Fruit fly (Drosophila melanogaster): ENCODE data around the gene CG13838.

- TF ChIP-seq Lpt (GFP tag; optimal IDR thresholded peaks at IDR 0.05) (no peak), Sox102F (GFP tag; optimal IDR thresholded peaks at IDR 0.05) (no peak), acj6 (GFP tag; optimal IDR thresholded peaks at IDR 0.05) (no peak), fkh (GFP tag; optimal IDR thresholded peaks at IDR 0.05) (no peak), Gug (GFP tag; IDR thresholded peaks at IDR 0.05) (no peak)
These were observed 37.9 kb upstream of the CG13838 start for dm6 chr3R:23004161-23004560.
